Fruit fly (Drosophila melanogaster) whole organism, embryonic: ENCODE results near the gene mei-P22.
A peak's percentile ranks its signal among the peaks of the same experiment; 100 is the strongest.

Experiments
- B-H1 ChIP-seq: fragments of 200-800 bp; sonication (Bioruptor generic); IDR thresholded peaks from 3 replicates; pipeline ENCODE4 v1.3.6; 2022; ENCODE audit warnings: missing biosample characterization, missing genetic modification characterization
- BtbVII ChIP-seq: fragments of 200-800 bp; sonication (Bioruptor generic); optimal IDR thresholded peaks from 3 replicates; lab custom pipeline; 2017; ENCODE audit warnings: missing biosample characterization, mild to moderate bottlenecking, missing genetic modification characterization
- Bteb2 ChIP-seq: fragments of 200-800 bp; sonication (Bioruptor generic); optimal IDR thresholded peaks from 2 replicates; lab custom pipeline; 2016; ENCODE audit warnings: missing biosample characterization, missing genetic modification characterization
- CG10274 ChIP-seq: fragments of 200-800 bp; sonication (Bioruptor generic); optimal IDR thresholded peaks from 3 replicates; lab custom pipeline; 2017; ENCODE audit warnings: missing biosample characterization, mild to moderate bottlenecking, missing genetic modification characterization
- CG10654 ChIP-seq: fragments of 200-800 bp; sonication (Bioruptor generic); optimal IDR thresholded peaks from 2 replicates; lab custom pipeline; 2016; ENCODE audit warnings: missing biosample characterization, missing genetic modification characterization
- CG10979 ChIP-seq: fragments of 200-800 bp; sonication (Bioruptor generic); optimal IDR thresholded peaks from 2 replicates; lab custom pipeline; 2018; ENCODE audit warnings: missing biosample characterization, mild to moderate bottlenecking, missing genetic modification characterization, moderate library complexity
- CG11456 ChIP-seq: fragments of 200-800 bp; sonication (Bioruptor generic); IDR thresholded peaks from 3 replicates; pipeline ENCODE4 v1.3.6; 2022; ENCODE audit warnings: missing biosample characterization, missing genetic modification characterization
- CG12104 ChIP-seq: fragments of 200-800 bp; sonication (Bioruptor generic); optimal IDR thresholded peaks from 3 replicates; lab custom pipeline; 2016; ENCODE audit warnings: missing biosample characterization, missing genetic modification characterization
- CG12236 ChIP-seq: fragments of 200-800 bp; sonication (Bioruptor generic); optimal IDR thresholded peaks from 2 replicates; lab custom pipeline; 2016; ENCODE audit warnings: missing biosample characterization, missing genetic modification characterization
- CG12659 ChIP-seq: fragments of 200-800 bp; sonication (Bioruptor generic); optimal IDR thresholded peaks from 3 replicates; lab custom pipeline; 2017; ENCODE audit warnings: mild to moderate bottlenecking, missing biosample characterization, missing genetic modification reagents, missing genetic modification characterization
- CG13624 ChIP-seq: fragments of 200-800 bp; sonication (Bioruptor generic); optimal IDR thresholded peaks from 2 replicates; lab custom pipeline; 2016; ENCODE audit warnings: missing biosample characterization, missing genetic modification characterization
- CG14441 ChIP-seq: fragments of 200-800 bp; sonication (Bioruptor generic); IDR thresholded peaks from 2 replicates; pipeline ENCODE4 v1.3.6; 2022; ENCODE audit warnings: missing biosample characterization, missing genetic modification characterization
- CG14667 ChIP-seq: fragments of 200-800 bp; sonication (Bioruptor generic); IDR thresholded peaks from 2 replicates; pipeline ENCODE4 v1.3.6; 2022; ENCODE audit warnings: missing biosample characterization, missing genetic modification characterization
- CG15479 ChIP-seq: fragments of 200-800 bp; sonication (Bioruptor generic); optimal IDR thresholded peaks from 3 replicates; lab custom pipeline; 2019; ENCODE audit warnings: missing biosample characterization, mild to moderate bottlenecking, missing genetic modification characterization, moderate library complexity
- CG17361 ChIP-seq: fragments of 200-800 bp; sonication (Bioruptor generic); IDR thresholded peaks from 3 replicates; pipeline ENCODE4 v1.3.6; 2022; ENCODE audit warnings: missing biosample characterization, missing genetic modification characterization
- CG18011 ChIP-seq: fragments of 200-800 bp; sonication (Bioruptor generic); optimal IDR thresholded peaks from 2 replicates; lab custom pipeline; 2017; ENCODE audit warnings: missing biosample characterization, missing genetic modification characterization, mild to moderate bottlenecking, moderate library complexity, missing genotype
- CG2116 ChIP-seq: fragments of 200-800 bp; sonication (Bioruptor generic); optimal IDR thresholded peaks from 3 replicates; lab custom pipeline; 2018; ENCODE audit warnings: missing biosample characterization, mild to moderate bottlenecking, missing genetic modification characterization
- CG2889 ChIP-seq: fragments of 200-800 bp; sonication (Bioruptor generic); IDR thresholded peaks from 3 replicates; pipeline ENCODE4 v1.3.6; 2022; ENCODE audit warnings: missing biosample characterization, missing genetic modification characterization
- CG30431 ChIP-seq: fragments of 200-800 bp; sonication (Bioruptor generic); optimal IDR thresholded peaks from 2 replicates; lab custom pipeline; 2017; ENCODE audit warnings: missing biosample characterization, missing genetic modification characterization
- CG31388 ChIP-seq: fragments of 200-800 bp; sonication (Bioruptor generic); optimal IDR thresholded peaks from 2 replicates; lab custom pipeline; 2016; ENCODE audit warnings: missing biosample characterization, missing genetic modification characterization
- CG34422 ChIP-seq: fragments of 200-800 bp; sonication (Bioruptor generic); IDR thresholded peaks from 3 replicates; pipeline ENCODE4 v1.3.6; 2022; ENCODE audit warnings: missing biosample characterization, missing genetic modification characterization
- CG6683 ChIP-seq: fragments of 200-800 bp; sonication (Bioruptor generic); optimal IDR thresholded peaks from 2 replicates; lab custom pipeline; 2017; ENCODE audit warnings: missing biosample characterization, mild to moderate bottlenecking, missing genetic modification characterization, missing genetic modification reagents
- CG7556 ChIP-seq: fragments of 200-800 bp; sonication (Bioruptor generic); optimal IDR thresholded peaks from 2 replicates; lab custom pipeline; 2017; ENCODE audit warnings: missing biosample characterization, mild to moderate bottlenecking, missing genetic modification characterization
- CG7928 ChIP-seq: fragments of 200-800 bp; sonication (Bioruptor generic); optimal IDR thresholded peaks from 2 replicates; lab custom pipeline; 2017; ENCODE audit warnings: missing biosample characterization, mild to moderate bottlenecking, missing genetic modification characterization
- CG8944 ChIP-seq: fragments of 200-800 bp; sonication (Bioruptor generic); optimal IDR thresholded peaks from 3 replicates; lab custom pipeline; 2016; ENCODE audit warnings: missing biosample characterization, missing genetic modification characterization
- CkIIα-i1 ChIP-seq: fragments of 200-800 bp; sonication (Bioruptor generic); IDR thresholded peaks from 2 replicates; pipeline ENCODE4 v1.3.6; 2022; ENCODE audit warnings: missing biosample characterization, missing genetic modification characterization
- Dll ChIP-seq: fragments of 200-800 bp; sonication (Bioruptor generic); IDR thresholded peaks from 4 replicates; pipeline ENCODE4 v1.3.6; 2022; ENCODE audit warnings: missing biosample characterization, missing genetic modification characterization; ENCODE audit not compliant: partially characterized antibody
- E2f1 ChIP-seq: fragments of 200-800 bp; sonication (Bioruptor generic); IDR thresholded peaks from 2 replicates; pipeline ENCODE4 v1.3.6; 2022; ENCODE audit warnings: missing biosample characterization, missing genetic modification characterization
- Hr51 ChIP-seq, 2 experiments: fragments of 200-800 bp; sonication (Bioruptor generic); optimal IDR thresholded peaks; 2 replicates in 1 of 2; 3 replicates in 1 of 2; lab custom pipeline; 2016 to 2018; ENCODE audit warnings: missing biosample characterization in 2 of 2, missing genetic modification characterization in 2 of 2, mild to moderate bottlenecking in 1 of 2, moderate library complexity in 1 of 2
- Hr78 ChIP-seq, 2 experiments: fragments of 200-800 bp in 1 of 2; fragments of >200 bp in 1 of 2; sonication (Bioruptor generic) in 1 of 2; optimal IDR thresholded peaks; 2 replicates each; lab custom pipeline; 2017 to 2019; ENCODE audit warnings: missing biosample characterization in 2 of 2, missing genetic modification characterization in 2 of 2, mild to moderate bottlenecking in 1 of 2, moderate library complexity in 1 of 2
- Hsf ChIP-seq: fragments of 200-800 bp; sonication (Bioruptor generic); optimal IDR thresholded peaks from 3 replicates; lab custom pipeline; 2016; ENCODE audit warnings: missing biosample characterization, missing genetic modification characterization
- Pdp1 ChIP-seq, 2 experiments: fragments of 200-800 bp; sonication (Bioruptor generic); optimal IDR thresholded peaks; 3 replicates each; lab custom pipeline; 2016; ENCODE audit warnings: missing biosample characterization in 2 of 2, missing genetic modification characterization in 2 of 2, mild to moderate bottlenecking in 1 of 2, moderate library complexity in 1 of 2
- Scr ChIP-seq: fragments of 200-800 bp; sonication (Bioruptor generic); IDR thresholded peaks from 2 replicates; pipeline ENCODE4 v1.3.6; 2022; ENCODE audit warnings: missing biosample characterization, missing genetic modification characterization; ENCODE audit not compliant: partially characterized antibody
- Spps ChIP-seq: fragments of 200-800 bp; sonication (Bioruptor generic); optimal IDR thresholded peaks from 2 replicates; lab custom pipeline; 2018; ENCODE audit warnings: missing biosample characterization, mild to moderate bottlenecking, missing genetic modification characterization
- ac ChIP-seq: fragments of 200-800 bp; sonication (Bioruptor generic); optimal IDR thresholded peaks from 3 replicates; lab custom pipeline; 2017; ENCODE audit warnings: missing biosample characterization, mild to moderate bottlenecking, missing genetic modification characterization
- ci ChIP-seq: fragments of 200-800 bp; sonication (Bioruptor generic); IDR thresholded peaks from 3 replicates; pipeline ENCODE4 v1.3.6; 2022; ENCODE audit warnings: missing biosample characterization, missing genetic modification characterization
- crol ChIP-seq: fragments of 200-800 bp; sonication (Bioruptor generic); IDR thresholded peaks from 2 replicates; pipeline ENCODE4 v1.3.6; 2022; ENCODE audit warnings: missing biosample characterization, missing genetic modification characterization
- crp ChIP-seq, 2 experiments: fragments of 200-800 bp; sonication (Bioruptor generic); optimal IDR thresholded peaks; 2 replicates in 1 of 2; 3 replicates in 1 of 2; lab custom pipeline; 2017; ENCODE audit warnings: missing biosample characterization in 2 of 2, missing genetic modification characterization in 2 of 2, mild to moderate bottlenecking in 1 of 2, moderate library complexity in 1 of 2
- eve ChIP-seq, 2 experiments: fragments of >200 bp; optimal IDR thresholded peaks; 2 replicates each; lab custom pipeline; 2017; ENCODE audit warnings: missing biosample characterization in 2 of 2, missing genetic modification characterization in 2 of 2
- fru ChIP-seq: fragments of >200 bp; optimal IDR thresholded peaks from 2 replicates; lab custom pipeline; 2017
- gcm ChIP-seq: fragments of 200-800 bp; sonication (Bioruptor generic); optimal IDR thresholded peaks from 2 replicates; lab custom pipeline; 2019; ENCODE audit warnings: missing biosample characterization, mild to moderate bottlenecking, missing genetic modification characterization, moderate library complexity
- grau ChIP-seq: fragments of 200-800 bp; optimal IDR thresholded peaks from 3 replicates; lab custom pipeline; 2019; ENCODE audit warnings: missing biosample characterization, mild to moderate bottlenecking, missing genetic modification characterization, moderate library complexity
- lab ChIP-seq: fragments of 200-800 bp; sonication (Bioruptor generic); optimal IDR thresholded peaks from 3 replicates; lab custom pipeline; 2017; ENCODE audit warnings: missing biosample characterization, missing genetic modification characterization, mild to moderate bottlenecking, moderate library complexity, missing genetic modification reagents
- lbe ChIP-seq: fragments of 200-800 bp; sonication (Bioruptor generic); optimal IDR thresholded peaks from 2 replicates; lab custom pipeline; 2016; ENCODE audit warnings: missing biosample characterization, mild to moderate bottlenecking, missing genetic modification characterization
- pzg ChIP-seq: fragments of 200-800 bp; sonication (Bioruptor generic); optimal IDR thresholded peaks from 3 replicates; lab custom pipeline; 2018; ENCODE audit warnings: missing biosample characterization, mild to moderate bottlenecking, missing genetic modification characterization, moderate library complexity
- run ChIP-seq: fragments of 200-800 bp; sonication (Bioruptor generic); optimal IDR thresholded peaks from 3 replicates; lab custom pipeline; 2018; ENCODE audit warnings: missing biosample characterization, mild to moderate bottlenecking, missing genetic modification characterization
- sim ChIP-seq: fragments of 200-800 bp; sonication (Bioruptor generic); IDR thresholded peaks from 2 replicates; pipeline ENCODE4 v1.3.6; 2022; ENCODE audit warnings: missing biosample characterization, missing genetic modification characterization
- so ChIP-seq: fragments of 200-800 bp; sonication (Bioruptor generic); IDR thresholded peaks from 3 replicates; pipeline ENCODE4 v1.3.6; 2022; ENCODE audit warnings: missing biosample characterization, missing genetic modification characterization
- ssp ChIP-seq: fragments of 200-800 bp; sonication (Bioruptor generic); IDR thresholded peaks from 2 replicates; pipeline ENCODE4 v1.3.6; 2022; ENCODE audit warnings: missing biosample characterization, missing genetic modification characterization
- tna ChIP-seq: fragments of 200-800 bp; sonication (Bioruptor generic); IDR thresholded peaks from 2 replicates; pipeline ENCODE4 v1.3.6; 2022; ENCODE audit warnings: missing biosample characterization, missing genetic modification characterization; ENCODE audit not compliant: partially characterized antibody
- zf30C ChIP-seq: fragments of 200-800 bp; sonication (Bioruptor generic); optimal IDR thresholded peaks from 3 replicates; lab custom pipeline; 2018; ENCODE audit warnings: missing biosample characterization, mild to moderate bottlenecking, missing genetic modification characterization

Gene mei-P22

dm6 chr3L:7249167-7249566 lies 5.0 kb downstream of the mei-P22 start, which contains the start of gene Cdc27 (continued):
- peak; percentile 21 to 52 for TF ChIP-seq Pdp1 (GFP tag; optimal IDR thresholded peaks at IDR 0.05; lab: Kevin White, UChicago)
- TF ChIP-seq fru (lab: Kevin White, UChicago): no peak
- no peak for TF ChIP-seq ac (GFP tag; lab: Kevin White, UChicago)
- TF ChIP-seq Hsf (GFP tag; lab: Kevin White, UChicago): peak; percentile 46
- TF ChIP-seq CG2889 (GFP tag; lab: Robert Waterston, UW): no peak
- TF ChIP-seq CG14441 (GFP tag; lab: Robert Waterston, UW): no peak
- TF ChIP-seq B-H1: no peak
- TF ChIP-seq Hr78 (GFP tag; optimal IDR thresholded peaks at IDR 0.05; lab: Kevin White, UChicago): peak in 1 of 2 experiments; percentile 68
- TF ChIP-seq CG13624 (GFP tag; lab: Kevin White, UChicago): no peak
- TF ChIP-seq ci (GFP tag; lab: Robert Waterston, UW): peak; percentile 62; the same call in 2 of the 3 replicates
- TF ChIP-seq Bteb2: peak; percentile 29
- TF ChIP-seq ssp (GFP tag; lab: Robert Waterston, UW): peak; percentile 100
- TF ChIP-seq CG17361: peak; percentile 60
- TF ChIP-seq CG14667 (GFP tag; lab: Robert Waterston, UW): peak; percentile 35; the same call in 1 of the 2 replicates
- no peak for TF ChIP-seq gcm
- TF ChIP-seq CG7556 (GFP tag; lab: Kevin White, UChicago): no peak
- peak in 1 of 2 experiments; percentile 4 for TF ChIP-seq crp (GFP tag; optimal IDR thresholded peaks at IDR 0.05; lab: Kevin White, UChicago)
- peak; percentile 83 for TF ChIP-seq CG12659 (GFP tag; lab: Kevin White, UChicago)
- no peak for TF ChIP-seq eve (GFP tag; optimal IDR thresholded peaks at IDR 0.05; lab: Kevin White, UChicago)
- no peak for TF ChIP-seq E2f1 (GFP tag; lab: Robert Waterston, UW)
- TF ChIP-seq CG30431 (GFP tag; lab: Kevin White, UChicago): no peak
- no peak for TF ChIP-seq run (tag; lab: Kevin White, UChicago)
- no peak for TF ChIP-seq Spps (tag; lab: Kevin White, UChicago)
- TF ChIP-seq CG11456 (GFP tag; lab: Robert Waterston, UW): no peak
- peak; percentile 89 for TF ChIP-seq pzg (GFP tag; lab: Kevin White, UChicago)
- TF ChIP-seq BtbVII (GFP tag; lab: Kevin White, UChicago): no peak
- peak; percentile 25 for TF ChIP-seq CG10979 (tag; lab: Kevin White, UChicago)
- TF ChIP-seq zf30C: peak; percentile 38
- peak; percentile 60 for TF ChIP-seq tna
- TF ChIP-seq CG34422 (GFP tag; lab: Robert Waterston, UW): 0 out of 3 replicates have a peak, but pooled peaks have one; percentile 37
- peak; percentile 28 for TF ChIP-seq CG10654 (GFP tag; lab: Kevin White, UChicago)
- TF ChIP-seq lab: peak; percentile 40
- no peak for TF ChIP-seq CG8944 (GFP tag; lab: Kevin White, UChicago)
- no peak for TF ChIP-seq CG10274
- no peak for TF ChIP-seq CG31388 (GFP tag; lab: Kevin White, UChicago)
- peak; percentile 85 for TF ChIP-seq Dll (GFP tag; lab: Robert Waterston, UW)
- no peak for TF ChIP-seq lbe (GFP tag; lab: Kevin White, UChicago)
- no peak for TF ChIP-seq crol (GFP tag; lab: Robert Waterston, UW)
- no peak for TF ChIP-seq CG6683
- no peak for TF ChIP-seq CkIIα-i1 (GFP tag; lab: Robert Waterston, UW)
- no peak for TF ChIP-seq so
- peak; percentile 72 for TF ChIP-seq CG2116 (GFP tag; lab: Kevin White, UChicago)
- no peak for TF ChIP-seq CG12104
- no peak for TF ChIP-seq CG12236
- peak; percentile 68 for TF ChIP-seq CG18011 (GFP tag; lab: Kevin White, UChicago)
- TF ChIP-seq CG15479: no peak
- TF ChIP-seq Hr51 (GFP tag; optimal IDR thresholded peaks at IDR 0.05; lab: Kevin White, UChicago): peak in 1 of 2 experiments; percentile 31
- peak; percentile 61 for TF ChIP-seq grau
- no peak for TF ChIP-seq CG7928 (GFP tag; lab: Kevin White, UChicago)
- TF ChIP-seq sim: no peak
- peak; percentile 84 for TF ChIP-seq Scr
